Worm (Caenorhabditis elegans) whole organism, early embryonic: ENCODE data around the gene lmtr-3.

ENCODE experiments used
- aly-1 ChIP-seq: sonication (generic microtip); optimal IDR thresholded peaks from 2 replicates; lab custom pipeline; 2016; ENCODE audit warnings: missing genetic modification characterization, missing compliant biosample characterization
- ama-1 ChIP-seq: fragments of 150-350 bp; optimal IDR thresholded peaks from 2 replicates; lab custom pipeline; 2014
- ets-7 ChIP-seq: sonication (generic microtip); optimal IDR thresholded peaks from 2 replicates; lab custom pipeline; 2016; ENCODE audit warnings: missing genotype, missing genetic modification characterization, missing compliant biosample characterization
- flt-1 ChIP-seq: fragments of 200-800 bp; sonication (Bioruptor generic); IDR thresholded peaks from 2 replicates; pipeline ENCODE4 v1.3.6; 2022; ENCODE audit warnings: missing genetic modification characterization, missing compliant biosample characterization
- hmbx-1 ChIP-seq: sonication (generic microtip); optimal IDR thresholded peaks from 2 replicates; lab custom pipeline; 2016; ENCODE audit warnings: mild to moderate bottlenecking, missing genetic modification characterization, missing compliant biosample characterization
- hmg-4 ChIP-seq: fragments of 200-800 bp; sonication (Bioruptor generic); optimal IDR thresholded peaks from 2 replicates; lab custom pipeline; 2018; ENCODE audit warnings: mild to moderate bottlenecking, missing genetic modification characterization, missing compliant biosample characterization
- hnd-1 ChIP-seq: sonication (generic microtip); optimal IDR thresholded peaks from 2 replicates; lab custom pipeline; 2016; ENCODE audit warnings: missing genetic modification characterization, missing compliant biosample characterization
- pes-1 ChIP-seq: fragments of 200-800 bp; sonication (Bioruptor generic); IDR thresholded peaks from 2 replicates; pipeline ENCODE4 v1.3.6; 2022; ENCODE audit warnings: missing genetic modification reagents, missing genetic modification characterization, missing compliant biosample characterization
- tbx-11 ChIP-seq: fragments of 200-800 bp; sonication (Bioruptor generic); IDR thresholded peaks from 2 replicates; pipeline ENCODE4 v1.3.6; 2022; ENCODE audit warnings: missing genetic modification characterization, missing compliant biosample characterization
- tbx-37 ChIP-seq: fragments of 200-800 bp; sonication (Bioruptor generic); conservative IDR thresholded peaks from 2 replicates; pipeline ENCODE4 v1.3.6; 2022; ENCODE audit warnings: missing genetic modification reagents, missing genetic modification characterization, missing compliant biosample characterization
- tra-4 ChIP-seq: sonication (generic microtip); optimal IDR thresholded peaks from 2 replicates; lab custom pipeline; 2017; ENCODE audit warnings: missing genetic modification characterization, missing compliant biosample characterization

- TF ChIP-seq ama-1, result no peak
- no peak for TF ChIP-seq tbx-37 (GFP tag; lab: Robert Waterston, UW)
- TF ChIP-seq pes-1 (GFP tag; lab: Robert Waterston, UW), result no peak
- TF ChIP-seq tra-4, result no peak
- no peak for TF ChIP-seq hmg-4
- no peak for TF ChIP-seq tbx-11 (GFP tag; lab: Robert Waterston, UW)
- TF ChIP-seq flt-1 (GFP tag; lab: Robert Waterston, UW), result no peak
- TF ChIP-seq hmbx-1 (tag; lab: Kevin White, UChicago), result no peak
- TF ChIP-seq hnd-1 (tag; lab: Kevin White, UChicago), result no peak
- no peak for TF ChIP-seq aly-1
- TF ChIP-seq ets-7 (tag; lab: Kevin White, UChicago), result no peak
These were observed 2.7 kb upstream of the lmtr-3 start for ce11 chrV:11121247-11121646.
